Fruit fly (Drosophila melanogaster): Measurements from ENCODE around the gene CG33777.

The CG33777 gene

DNA sequence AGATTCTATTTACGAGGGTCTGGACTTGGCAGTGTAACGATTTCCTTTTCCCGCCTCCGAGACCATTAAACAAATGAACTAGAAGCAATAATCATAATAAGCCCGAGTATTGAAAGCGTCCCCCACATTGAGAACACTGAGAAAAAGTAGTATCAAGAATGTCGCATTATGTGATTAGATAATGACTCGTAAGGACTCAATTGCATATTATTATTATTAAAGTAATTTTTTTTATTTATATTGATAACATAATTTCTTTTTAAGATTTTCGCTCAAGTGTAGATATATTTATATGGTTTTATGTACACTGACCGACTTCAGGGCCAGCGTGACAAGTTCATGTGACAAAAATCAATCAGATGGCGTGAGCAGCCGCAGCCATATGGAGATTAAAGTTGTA is 48.4 kb upstream of the CG33777 start (continued):
- no peak for TF ChIP-seq CG2875 (GFP tag; optimal IDR thresholded peaks at IDR 0.05)
- peak; percentile 2 for TF ChIP-seq CG6813 (GFP tag; optimal IDR thresholded peaks at IDR 0.05)
- TF ChIP-seq toy (GFP tag; IDR thresholded peaks at IDR 0.05): no peak
- peak; percentile 52 for TF ChIP-seq CG6689 (GFP tag; IDR thresholded peaks at IDR 0.05)
- TF ChIP-seq Eip74EF (GFP tag; optimal IDR thresholded peaks at IDR 0.05): peak in 1 of 2 experiments; percentile 19
- TF ChIP-seq Camta (GFP tag; optimal IDR thresholded peaks at IDR 0.05): no peak
- TF ChIP-seq tin (GFP tag; optimal IDR thresholded peaks at IDR 0.05): peak; percentile 17
- no peak for TF ChIP-seq zen (tag; optimal IDR thresholded peaks at IDR 0.05)
- no peak for TF ChIP-seq dan (GFP tag; IDR thresholded peaks at IDR 0.05)
- TF ChIP-seq CG17568 (GFP tag; optimal IDR thresholded peaks at IDR 0.05): no peak
- TF ChIP-seq Deaf1 (tag; optimal IDR thresholded peaks at IDR 0.05): no peak
- TF ChIP-seq Jarid2 (GFP tag; optimal IDR thresholded peaks at IDR 0.05): no peak
- TF ChIP-seq cato (GFP tag; optimal IDR thresholded peaks at IDR 0.05; ENCODE audit: borderline replicate concordance): no peak
- TF ChIP-seq CG43689 (GFP tag; IDR thresholded peaks at IDR 0.05): peak; percentile 46; the same call in 1 of the 2 replicates
- TF ChIP-seq CG8478 (optimal IDR thresholded peaks at IDR 0.05): no peak
- TF ChIP-seq CHES-1-like (GFP tag; optimal IDR thresholded peaks at IDR 0.05): no peak
- no peak for TF ChIP-seq Hsf (GFP tag; optimal IDR thresholded peaks at IDR 0.05)
- TF ChIP-seq BtbVII (GFP tag; optimal IDR thresholded peaks at IDR 0.05): peak; percentile 45
- TF ChIP-seq abd-A (tag; optimal IDR thresholded peaks at IDR 0.05): peak; percentile 42
- no peak for TF ChIP-seq Spps (tag; optimal IDR thresholded peaks at IDR 0.05)
- TF ChIP-seq CG10321 (GFP tag; IDR thresholded peaks at IDR 0.05): no peak
- no peak for TF ChIP-seq Awh (GFP tag; IDR thresholded peaks at IDR 0.05)
- no peak for TF ChIP-seq Dip3 (GFP tag; optimal IDR thresholded peaks at IDR 0.05)
- peak; percentile 17; the same call in 1 of the 2 replicates for TF ChIP-seq NFAT (GFP tag; IDR thresholded peaks at IDR 0.05)
- TF ChIP-seq sc (optimal IDR thresholded peaks at IDR 0.05): no peak
- no peak for TF ChIP-seq sc (GFP tag; optimal IDR thresholded peaks at IDR 0.05)
- no peak for TF ChIP-seq stwl (tag; optimal IDR thresholded peaks at IDR 0.05)
- TF ChIP-seq H15 (GFP tag; IDR thresholded peaks at IDR 0.05): no peak
- no peak for TF ChIP-seq nerfin-1 (tag; optimal IDR thresholded peaks at IDR 0.05)
- TF ChIP-seq CG11695 (GFP tag; IDR thresholded peaks at IDR 0.05): peak; percentile 41; the same call in 1 of the 3 replicates
- no peak for TF ChIP-seq Myb (GFP tag; optimal IDR thresholded peaks at IDR 0.05)
- TF ChIP-seq D (optimal IDR thresholded peaks at IDR 0.05): no peak
- TF ChIP-seq D (GFP tag; optimal IDR thresholded peaks at IDR 0.05): peak; percentile 7
- TF ChIP-seq slp2 (GFP tag; optimal IDR thresholded peaks at IDR 0.05): no peak
- TF ChIP-seq CG14441 (GFP tag; IDR thresholded peaks at IDR 0.05): peak; percentile 47
- no peak for TF ChIP-seq insv (GFP tag; optimal IDR thresholded peaks at IDR 0.05)
- TF ChIP-seq usp (GFP tag; optimal IDR thresholded peaks at IDR 0.05): no peak
- peak; percentile 15 for TF ChIP-seq CG1529 (GFP tag; optimal IDR thresholded peaks at IDR 0.05)
- peak; percentile 49 for TF ChIP-seq ATbp (GFP tag; optimal IDR thresholded peaks at IDR 0.05)
- TF ChIP-seq gem (tag; optimal IDR thresholded peaks at IDR 0.05): peak; percentile 75
- peak; percentile 46 for TF ChIP-seq CG7556 (GFP tag; optimal IDR thresholded peaks at IDR 0.05)
- no peak; the same call in 2 of the 3 replicates for TF ChIP-seq gce (GFP tag; IDR thresholded peaks at IDR 0.05)
- TF ChIP-seq CG6765 (GFP tag; optimal IDR thresholded peaks at IDR 0.05): no peak
- peak; percentile 58 for TF ChIP-seq Fer3 (tag; optimal IDR thresholded peaks at IDR 0.05)
- TF ChIP-seq Neu2 (GFP tag; optimal IDR thresholded peaks at IDR 0.05; ENCODE audit: borderline replicate concordance): no peak
- no peak for TF ChIP-seq CG10274 (GFP tag; optimal IDR thresholded peaks at IDR 0.05)
- TF ChIP-seq fd96Cb (tag; optimal IDR thresholded peaks at IDR 0.05): peak; percentile 32
- TF ChIP-seq twi (tag; optimal IDR thresholded peaks at IDR 0.05): peak; percentile 17
- TF ChIP-seq Kr (GFP tag; optimal IDR thresholded peaks at IDR 0.05): no peak
- peak; percentile 35 for TF ChIP-seq Abd-B (GFP tag; optimal IDR thresholded peaks at IDR 0.05)
- peak; percentile 27 for TF ChIP-seq CG9727 (GFP tag; optimal IDR thresholded peaks at IDR 0.05)
- TF ChIP-seq CG13775 (GFP tag; optimal IDR thresholded peaks at IDR 0.05): peak; percentile 0

Measured in whole organism, embryonic.